Worm (Caenorhabditis elegans) whole organism, early embryonic: ENCODE measurements around the gene sipa-1.

ENCODE experiments used
- B0310.2 ChIP-seq: sonication (generic microtip); optimal IDR thresholded peaks from 2 replicates; lab custom pipeline; 2016; ENCODE audit warnings: mild to moderate bottlenecking, missing genetic modification characterization, missing compliant biosample characterization
- F13C5.2 ChIP-seq: sonication (generic microtip); optimal IDR thresholded peaks from 2 replicates; lab custom pipeline; 2017; ENCODE audit warnings: mild to moderate bottlenecking, missing genetic modification characterization, inconsistent platforms, missing compliant biosample characterization
- aly-1 ChIP-seq: sonication (generic microtip); optimal IDR thresholded peaks from 2 replicates; lab custom pipeline; 2016; ENCODE audit warnings: missing genetic modification characterization, missing compliant biosample characterization
- ama-1 ChIP-seq: fragments of 150-350 bp; optimal IDR thresholded peaks from 2 replicates; lab custom pipeline; 2014
- ceh-36 ChIP-seq: sonication (generic microtip); optimal IDR thresholded peaks from 2 replicates; lab custom pipeline; 2016; ENCODE audit warnings: missing genetic modification characterization, inconsistent platforms, missing compliant biosample characterization
- ets-7 ChIP-seq: sonication (generic microtip); optimal IDR thresholded peaks from 2 replicates; lab custom pipeline; 2016; ENCODE audit warnings: missing genotype, missing genetic modification characterization, missing compliant biosample characterization
- flt-1 ChIP-seq: fragments of 200-800 bp; sonication (Bioruptor generic); IDR thresholded peaks from 2 replicates; pipeline ENCODE4 v1.3.6; 2022; ENCODE audit warnings: missing genetic modification characterization, missing compliant biosample characterization
- hmbx-1 ChIP-seq: sonication (generic microtip); optimal IDR thresholded peaks from 2 replicates; lab custom pipeline; 2016; ENCODE audit warnings: mild to moderate bottlenecking, missing genetic modification characterization, missing compliant biosample characterization
- hmg-4 ChIP-seq: fragments of 200-800 bp; sonication (Bioruptor generic); optimal IDR thresholded peaks from 2 replicates; lab custom pipeline; 2018; ENCODE audit warnings: mild to moderate bottlenecking, missing genetic modification characterization, missing compliant biosample characterization
- hnd-1 ChIP-seq: sonication (generic microtip); optimal IDR thresholded peaks from 2 replicates; lab custom pipeline; 2016; ENCODE audit warnings: missing genetic modification characterization, missing compliant biosample characterization
- pes-1 ChIP-seq: fragments of 200-800 bp; sonication (Bioruptor generic); IDR thresholded peaks from 2 replicates; pipeline ENCODE4 v1.3.6; 2022; ENCODE audit warnings: missing genetic modification reagents, missing genetic modification characterization, missing compliant biosample characterization
- scrt-1 ChIP-seq: fragments of 200-800 bp; sonication (Bioruptor generic); IDR thresholded peaks from 2 replicates; pipeline ENCODE4 v1.3.6; 2022; ENCODE audit warnings: missing genetic modification characterization, missing compliant biosample characterization
- tbx-37 ChIP-seq: fragments of 200-800 bp; sonication (Bioruptor generic); conservative IDR thresholded peaks from 2 replicates; pipeline ENCODE4 v1.3.6; 2022; ENCODE audit warnings: missing genetic modification reagents, missing genetic modification characterization, missing compliant biosample characterization

- TF ChIP-seq ama-1 (no peak), B0310.2 (no peak), flt-1 (GFP tag; lab: Robert Waterston, UW) (no peak), pes-1 (no peak), hmg-4 (GFP tag; lab: Kevin White, UChicago) (no peak), F13C5.2 (tag; lab: Kevin White, UChicago) (no peak), ceh-36 (no peak), tbx-37 (GFP tag; lab: Robert Waterston, UW) (no peak), aly-1 (tag; lab: Kevin White, UChicago) (no peak), hnd-1 (no peak), scrt-1 (GFP tag; lab: Robert Waterston, UW) (no peak), ets-7 (no peak), hmbx-1 (no peak)
Measured at ce11 chrV:11686877-11687276, 49.8 kb upstream of the sipa-1 start, which contains the start of gene W05E10.2.
